Fruit fly (Drosophila melanogaster) whole organism, larva: ENCODE measurements around the gene NC2beta.
A peak's percentile ranks its signal among the peaks of the same experiment; 100 is the strongest.

Source experiments
- noc ChIP-seq: fragments of 200-800 bp; sonication (Bioruptor generic); optimal IDR thresholded peaks from 3 replicates; lab custom pipeline; 2019; ENCODE audit warnings: missing biosample characterization, mild to moderate bottlenecking, missing genetic modification characterization, moderate library complexity

Gene NC2beta

DNA sequence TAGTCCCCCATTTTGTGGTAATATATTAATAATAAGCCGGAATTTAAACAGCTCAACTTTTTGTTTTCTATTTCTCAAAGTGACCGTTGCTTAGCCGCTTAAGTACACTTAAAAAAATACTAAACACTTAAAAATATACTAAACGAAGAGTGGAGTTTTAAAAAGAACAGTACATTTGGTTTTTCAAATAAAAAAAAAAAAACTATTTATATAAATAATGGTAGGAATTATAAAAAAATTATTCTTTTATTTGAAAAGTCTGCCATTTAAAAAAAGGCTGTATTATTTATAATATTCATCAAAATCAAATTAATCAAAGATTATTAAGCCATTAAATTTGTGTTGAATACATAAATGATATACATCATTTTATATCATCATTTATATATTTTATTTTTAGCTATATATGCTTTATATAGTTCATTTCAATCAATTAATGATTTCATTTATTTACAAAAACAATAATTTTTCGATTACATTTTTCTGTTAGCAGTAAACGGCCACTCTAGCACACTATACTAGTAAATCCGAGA is at the start of gene NC2beta, which contains the start of gene Ankrd49:
NC2beta (plus strand) TSS at position 483 of the 533 bp plus-strand sequence.
Ankrd49 (minus strand) TSS at position 101 of the 533 bp plus-strand sequence.
- TF ChIP-seq noc (tag; lab: Kevin White, UChicago): no peak

DNA sequence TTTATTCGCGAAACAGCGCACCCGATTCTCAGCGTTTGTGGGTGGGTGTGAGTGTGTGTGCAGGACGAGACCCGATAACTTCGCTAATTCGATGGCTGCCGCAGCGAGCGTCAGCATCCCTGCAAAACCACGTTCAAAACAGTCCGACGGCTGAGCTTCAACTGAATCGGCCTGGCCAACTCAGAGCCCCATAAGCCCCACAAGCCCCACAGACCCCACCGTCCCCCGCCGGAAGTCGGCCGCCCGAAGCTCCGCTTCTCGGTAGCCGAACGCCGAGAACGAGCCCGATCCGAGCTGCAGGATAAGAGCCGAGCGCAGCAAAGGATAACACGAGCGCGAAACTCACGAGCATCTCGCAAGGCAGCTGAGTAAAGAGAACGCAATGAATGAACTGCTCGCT is 35.5 kb upstream of the NC2beta start, which contains the start of gene side-II:
side-II (minus strand) TSS at position 168 of the 400 bp plus-strand sequence.
- no peak for TF ChIP-seq noc (tag; lab: Kevin White, UChicago)

DNA sequence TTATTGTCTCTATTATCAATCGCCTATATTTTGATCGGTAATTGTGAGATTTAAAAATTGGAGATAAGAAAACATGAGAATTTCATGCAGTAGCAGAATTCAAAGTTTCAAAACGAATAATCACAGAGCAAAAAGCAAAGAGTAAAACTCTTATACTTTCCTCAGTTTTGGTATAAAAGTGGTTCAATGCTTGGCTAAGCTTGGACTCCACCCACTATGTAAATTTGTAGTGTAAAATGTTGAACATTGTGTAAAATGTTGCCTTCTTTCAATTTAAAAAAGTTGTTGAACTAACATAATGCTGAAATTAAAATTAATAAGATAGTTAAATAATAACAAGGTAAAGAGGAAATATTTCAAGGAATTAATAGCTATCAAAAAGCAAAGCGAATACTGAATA is 34.8 kb upstream of the NC2beta start:
- no peak for TF ChIP-seq noc (tag; lab: Kevin White, UChicago)

DNA sequence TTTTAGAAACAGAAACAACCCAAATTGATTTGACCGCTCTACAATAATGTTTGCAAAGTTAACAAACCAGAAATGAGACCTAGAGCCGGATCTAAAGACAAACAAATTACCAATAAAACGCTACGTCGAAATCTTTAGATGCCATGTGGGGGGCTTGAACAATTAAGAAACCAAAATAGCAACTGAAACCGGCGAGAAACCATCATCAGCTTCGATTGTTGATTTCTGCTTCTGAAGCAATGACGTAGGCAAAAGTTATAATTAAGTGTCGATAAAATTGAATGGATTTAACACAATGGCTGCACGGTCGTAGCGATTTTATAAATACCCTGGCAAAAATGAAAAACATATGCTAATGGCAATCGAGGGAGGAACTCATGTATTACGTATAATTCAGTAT is 14.7 kb upstream of the NC2beta start:
- peak; percentile 16 for TF ChIP-seq noc (tag; lab: Kevin White, UChicago)

DNA sequence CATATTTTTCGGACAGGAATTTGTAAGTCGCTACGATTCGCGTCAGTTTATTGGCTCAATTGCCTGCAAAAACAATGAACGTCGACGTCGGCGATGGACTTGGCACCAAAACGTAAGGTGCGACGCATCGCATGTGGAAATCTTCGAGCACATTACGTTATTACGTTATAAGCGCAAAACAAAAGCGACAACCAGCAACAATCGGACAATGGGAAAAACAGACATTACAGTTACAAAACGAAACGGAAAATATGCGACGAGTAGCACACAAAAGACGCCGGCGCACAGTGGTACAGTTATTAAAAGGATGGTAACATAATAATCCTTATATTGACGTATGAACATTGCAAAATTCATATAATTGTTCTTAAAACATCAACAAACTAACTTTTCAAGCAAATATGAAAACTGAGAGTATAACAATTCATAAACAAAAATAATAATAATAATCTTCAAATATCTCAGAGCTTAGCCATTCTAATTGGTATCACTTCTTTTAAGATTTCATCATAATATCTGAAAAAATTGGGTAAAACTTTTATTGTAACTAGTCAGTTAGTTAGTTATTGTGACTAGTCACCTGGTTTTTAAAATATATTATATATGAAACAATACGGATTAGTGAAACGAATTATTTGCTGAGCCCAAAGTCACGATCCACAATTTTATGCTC is 12.6 kb upstream of the NC2beta start:
- no peak for TF ChIP-seq noc (tag; lab: Kevin White, UChicago)

DNA sequence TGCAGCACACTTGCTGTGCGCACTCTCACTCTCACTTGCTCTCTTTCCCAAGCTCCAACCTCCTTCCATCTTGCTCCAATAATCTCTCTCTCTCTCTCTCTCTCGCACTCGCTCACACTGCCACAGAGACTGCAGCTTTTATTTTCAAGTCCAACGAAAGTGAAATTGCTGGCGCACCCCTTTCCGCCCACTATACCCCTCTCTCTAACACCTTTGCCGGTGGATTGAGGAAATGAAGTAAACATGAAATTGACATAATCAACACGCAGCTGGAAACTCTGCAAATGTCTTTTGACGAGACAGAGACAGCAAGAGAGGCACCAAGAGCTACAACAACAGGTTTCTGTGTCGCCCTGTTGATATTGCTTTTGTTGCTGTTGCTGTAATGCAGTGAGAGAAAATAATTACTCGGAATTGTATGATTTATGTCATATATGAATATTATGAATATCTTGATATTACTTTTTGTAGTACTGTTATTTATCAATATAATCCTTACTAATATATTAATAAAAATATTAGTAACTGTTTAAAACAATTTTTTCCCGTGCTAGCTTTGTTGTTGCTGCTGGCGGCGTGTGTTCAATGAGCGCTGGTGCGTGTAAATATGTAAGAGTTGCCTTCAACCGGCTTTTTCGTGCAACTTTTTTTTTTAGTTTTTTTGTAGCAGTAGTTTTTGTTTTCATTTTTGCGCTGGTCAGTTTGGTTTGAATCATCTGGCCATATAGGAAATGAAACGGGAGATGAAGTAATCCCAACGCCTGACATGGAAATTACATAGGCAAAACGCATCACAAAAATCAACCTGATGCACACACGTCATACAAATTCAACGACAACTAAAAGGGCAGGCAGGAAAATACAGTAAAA is 11.8 kb upstream of the NC2beta start:
- peak; percentile 38 for TF ChIP-seq noc (tag; lab: Kevin White, UChicago)

DNA sequence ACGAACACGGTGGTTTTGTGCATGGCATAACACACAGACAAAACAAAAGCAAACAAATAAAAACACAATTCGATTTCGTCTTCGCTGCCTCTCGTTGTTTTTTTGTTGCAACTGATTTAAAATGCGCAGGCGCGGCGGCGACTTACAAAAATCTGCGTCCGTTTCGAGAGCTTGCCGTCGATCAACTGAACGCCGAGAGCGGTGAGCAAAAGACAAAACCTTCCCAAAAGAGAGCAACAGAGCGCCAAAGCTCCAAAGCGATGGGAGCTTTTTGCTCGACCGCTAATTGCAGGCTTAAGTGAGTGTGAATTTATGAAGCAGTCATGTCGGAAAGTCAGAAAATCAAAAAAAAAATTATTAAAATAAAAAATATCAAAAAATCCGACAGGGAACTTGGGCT is 10.2 kb upstream of the NC2beta start, which contains the start of gene mol:
mol (minus strand) TSS at position 190 of the 400 bp plus-strand sequence.
- no peak for TF ChIP-seq noc (tag; lab: Kevin White, UChicago)

DNA sequence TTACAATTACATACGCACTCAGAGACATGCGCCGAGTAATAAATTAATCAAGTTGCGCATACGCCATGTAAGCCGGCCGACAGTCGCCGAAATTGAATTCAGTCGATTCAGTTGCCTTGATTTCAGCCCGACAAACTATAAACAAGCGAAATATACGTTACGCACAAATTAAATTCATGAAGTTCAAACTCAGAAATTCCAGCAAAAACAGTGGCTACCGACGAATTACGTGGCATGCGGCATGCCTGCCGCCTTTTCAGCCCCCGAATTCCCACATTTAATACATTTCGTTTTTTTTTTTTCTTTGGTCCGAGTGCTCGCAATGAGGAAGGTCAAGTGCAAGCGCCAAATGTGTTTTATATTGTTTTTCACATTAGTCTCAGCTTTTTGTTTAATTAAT is 7.3 kb upstream of the NC2beta start:
- no peak for TF ChIP-seq noc (tag; lab: Kevin White, UChicago)

DNA sequence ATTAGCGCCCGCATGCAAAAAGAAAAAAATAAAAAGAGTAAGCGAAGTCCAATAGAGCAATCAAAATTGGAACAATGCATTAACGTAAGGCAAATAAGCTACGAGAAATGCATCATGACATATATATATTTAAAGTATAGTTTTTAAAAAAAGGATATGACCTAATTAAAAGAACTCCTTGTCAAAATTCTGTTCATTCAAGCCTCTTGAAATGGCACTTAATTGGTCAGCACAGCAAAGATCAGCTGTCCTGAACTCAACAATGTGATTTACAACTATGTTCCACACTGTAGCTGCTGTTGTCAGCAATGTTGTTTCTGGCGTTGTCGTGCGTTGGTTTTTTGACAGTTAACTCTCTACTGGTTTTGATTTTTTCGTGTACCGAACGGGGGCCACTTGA is 5.8 kb upstream of the NC2beta start:
- TF ChIP-seq noc (tag; lab: Kevin White, UChicago): no peak

DNA sequence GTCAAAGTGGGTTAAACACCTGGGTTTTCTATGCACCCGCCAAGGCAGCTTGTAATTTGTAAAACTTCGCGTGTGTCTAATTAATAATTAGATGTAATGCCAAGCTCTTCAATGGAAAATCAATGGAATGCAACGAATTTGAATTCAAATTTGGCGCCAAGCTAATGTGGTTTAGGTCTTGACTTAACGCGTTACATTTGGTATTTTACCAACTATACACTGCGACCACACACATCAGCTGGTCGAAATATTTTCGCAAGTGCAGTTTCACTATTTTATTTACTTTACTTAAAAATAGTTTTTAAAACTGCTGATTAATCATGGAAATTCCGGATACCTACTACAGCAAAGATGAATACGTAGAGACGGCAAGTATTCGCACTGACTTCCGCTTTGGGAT is 2.1 kb upstream of the NC2beta start, which contains the start of gene DCTN5-p25:
DCTN5-p25 (plus strand) TSS at position 229 of the 400 bp plus-strand sequence.
- no peak for TF ChIP-seq noc (tag; lab: Kevin White, UChicago)

DNA sequence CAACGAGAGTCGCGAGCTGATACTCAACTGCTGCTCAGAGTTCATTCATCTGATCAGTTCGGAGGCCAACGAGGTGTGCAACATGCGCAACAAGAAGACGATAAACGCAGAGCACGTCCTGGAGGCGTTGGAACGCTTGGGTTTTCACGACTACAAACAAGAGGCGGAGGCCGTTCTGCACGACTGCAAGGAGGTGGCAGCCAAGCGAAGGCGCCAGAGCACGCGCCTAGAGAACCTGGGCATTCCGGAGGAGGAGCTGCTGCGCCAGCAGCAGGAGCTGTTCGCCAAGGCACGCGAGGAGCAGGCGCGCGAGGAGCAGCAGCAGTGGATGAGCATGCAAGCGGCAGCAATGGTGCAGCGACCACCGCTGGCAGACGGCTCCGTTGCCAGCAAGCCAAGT is 421 bp downstream of the NC2beta start:
- TF ChIP-seq noc (tag; lab: Kevin White, UChicago): no peak

DNA sequence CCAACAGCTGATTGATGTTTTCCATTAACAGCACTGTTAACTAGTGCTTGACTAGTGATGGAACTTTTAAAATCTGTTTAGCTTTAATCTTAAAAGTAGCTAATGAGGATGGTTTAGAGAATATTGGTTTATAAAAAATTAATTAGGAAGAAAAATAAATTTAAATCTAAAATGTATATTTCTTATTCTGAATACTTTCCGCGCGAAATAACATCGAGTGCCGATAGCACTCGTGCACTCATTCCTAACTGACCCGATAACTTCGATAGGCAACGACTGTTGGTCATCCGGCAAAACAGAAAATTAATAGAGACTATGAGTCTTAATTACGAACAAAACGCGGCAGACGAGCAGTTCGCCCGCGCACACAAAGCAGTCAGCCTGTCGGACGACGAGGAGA is 2.1 kb downstream of the NC2beta start, which contains the start of the genes THG and Rnmt:
THG (minus strand) TSS at position 22 of the 400 bp plus-strand sequence.
Rnmt (plus strand) TSS at position 237 of the 400 bp plus-strand sequence.
- TF ChIP-seq noc (tag; lab: Kevin White, UChicago): peak; percentile 76

DNA sequence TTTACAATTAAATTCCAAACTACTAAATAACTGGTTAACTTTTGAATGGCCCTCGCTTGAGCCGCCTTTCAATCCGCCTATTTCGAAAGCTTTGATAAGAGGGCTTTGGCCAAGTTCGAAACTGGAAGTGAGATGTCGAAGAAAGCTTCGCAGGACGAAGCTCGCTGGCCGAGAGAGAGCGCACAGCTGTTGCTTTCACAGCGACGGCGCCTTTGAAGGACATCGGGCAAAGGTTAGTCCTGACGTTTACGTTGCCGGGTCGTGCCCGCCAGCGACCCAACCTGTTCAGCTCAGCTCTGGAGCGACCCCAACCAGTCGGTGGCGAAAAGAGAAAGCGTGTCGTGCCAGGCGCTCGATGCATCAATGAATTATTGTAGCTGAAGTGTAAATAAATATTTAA is 4.2 kb downstream of the NC2beta start:
- no peak for TF ChIP-seq noc (tag; lab: Kevin White, UChicago)

DNA sequence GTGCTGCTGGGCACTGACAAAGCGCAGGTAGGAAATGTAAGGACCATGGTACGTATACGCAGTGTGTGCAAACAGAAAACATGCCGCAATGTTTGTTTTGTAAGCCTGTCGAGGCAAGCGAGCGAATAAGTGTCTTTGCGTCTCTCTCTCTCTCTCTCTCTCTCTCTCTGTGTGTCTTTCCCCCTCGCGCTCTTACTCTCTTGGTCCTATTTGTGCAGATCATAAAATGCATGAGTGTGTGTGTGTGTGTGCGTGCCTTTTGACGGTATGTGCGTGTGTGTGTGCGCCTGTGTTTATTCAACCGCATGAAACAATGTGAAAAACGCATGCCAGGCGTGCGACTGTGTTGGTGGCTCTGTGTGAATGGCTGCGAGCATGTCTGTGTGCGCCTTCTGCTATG is 5.9 kb downstream of the NC2beta start:
- TF ChIP-seq noc (tag; lab: Kevin White, UChicago): no peak

DNA sequence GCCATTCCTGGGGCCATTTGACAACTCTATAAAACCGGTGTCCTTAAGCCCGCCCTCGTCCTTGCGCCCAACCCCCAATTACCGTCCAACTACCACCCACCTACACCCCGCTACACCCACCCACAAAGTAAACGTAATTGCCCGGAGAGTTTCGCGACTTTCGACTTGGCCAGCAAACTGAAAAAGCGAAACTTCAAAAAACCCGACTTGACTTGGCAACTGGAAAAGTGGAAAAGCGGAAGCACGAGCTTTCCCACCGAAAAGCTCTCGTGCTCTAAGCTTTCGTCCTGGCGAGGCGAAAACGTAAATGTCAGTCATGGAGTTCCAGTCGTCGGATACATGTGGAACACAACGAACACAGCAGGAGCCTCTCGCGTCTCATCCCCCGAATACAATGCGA is 8.4 kb downstream of the NC2beta start, which contains the start of gene GABA-B-R1:
GABA-B-R1 (plus strand) TSS at position 301 of the 400 bp plus-strand sequence.
- no peak for TF ChIP-seq noc (tag; lab: Kevin White, UChicago)

DNA sequence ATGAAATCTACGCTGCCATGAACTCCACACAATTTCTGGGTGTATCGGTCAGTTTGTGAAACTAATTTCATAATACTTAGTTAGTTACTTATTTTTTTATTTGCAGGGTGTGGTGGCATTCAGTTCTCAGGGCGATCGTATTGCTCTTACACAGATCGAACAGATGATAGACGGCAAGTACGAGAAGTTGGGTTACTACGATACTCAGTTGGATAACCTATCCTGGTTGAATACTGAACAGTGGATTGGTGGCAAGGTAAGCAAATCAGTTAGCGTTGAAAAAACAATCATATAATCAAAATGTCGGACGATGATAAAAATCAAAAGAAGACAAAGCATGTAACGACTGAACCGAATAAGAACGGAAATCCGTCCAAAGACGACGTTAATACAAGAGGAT is 19.0 kb downstream of the NC2beta start, which contains the start of gene CG33310:
CG33310 (plus strand) TSS at position 301 of the 400 bp plus-strand sequence.
- no peak for TF ChIP-seq noc (tag; lab: Kevin White, UChicago)
